Fruit fly (Drosophila melanogaster): ENCODE results near the gene onecut.
A peak's percentile ranks its signal among the peaks of the same experiment; 100 is the strongest.

DNA sequence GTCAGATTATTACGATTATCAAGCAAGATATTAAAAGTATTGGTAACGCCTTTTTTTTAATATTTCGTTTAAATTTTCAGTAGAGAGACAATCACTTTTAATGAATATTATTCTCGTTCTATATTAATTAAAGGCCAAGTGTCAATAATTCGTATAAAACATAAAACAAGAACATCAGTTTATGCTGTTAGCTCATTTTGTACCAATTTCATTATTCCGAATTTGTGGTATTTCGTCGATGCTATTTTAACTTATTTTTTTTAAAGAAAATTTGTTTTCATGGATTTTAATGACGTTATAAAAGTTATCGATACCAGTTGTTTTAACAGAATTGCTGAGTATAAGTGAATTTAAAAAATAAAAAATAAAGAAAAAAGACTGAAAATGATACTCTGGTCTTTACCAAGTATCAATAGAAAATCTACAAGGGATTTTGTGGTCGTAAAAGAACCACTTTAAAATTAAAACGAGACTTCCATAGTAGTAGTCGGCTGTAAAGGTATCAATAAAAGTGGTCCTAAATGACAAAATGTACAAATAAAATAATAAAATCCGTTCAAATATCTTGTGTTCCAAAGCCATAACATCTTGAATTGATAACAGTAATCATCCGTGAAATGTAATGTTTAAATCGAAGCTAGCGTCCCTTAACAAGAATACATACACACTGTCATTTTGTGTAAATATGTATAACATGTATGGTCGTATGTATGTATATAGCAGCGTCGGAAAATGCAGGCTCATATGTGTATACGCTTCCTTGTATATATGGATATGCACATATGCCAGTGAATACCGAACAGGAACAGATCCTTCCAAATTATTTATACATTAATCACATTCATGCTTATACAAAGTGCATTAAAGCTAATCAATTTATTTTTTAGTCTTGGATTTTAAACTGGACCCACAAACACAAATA is 3.2 kb upstream of the onecut start, which contains the start of gene Eph:
- TF ChIP-seq br (optimal IDR thresholded peaks at IDR 0.05) (no peak), CG34376 (GFP tag; optimal IDR thresholded peaks at IDR 0.05) (no peak), CG8944 (GFP tag; optimal IDR thresholded peaks at IDR 0.05) (no peak), lbe (GFP tag; optimal IDR thresholded peaks at IDR 0.05) (peak; percentile 36), Gug (GFP tag; IDR thresholded peaks at IDR 0.05) (no peak), Trl (optimal IDR thresholded peaks at IDR 0.05) (no peak), Trl (GFP tag; optimal IDR thresholded peaks at IDR 0.05) (no peak), CG6854 (GFP tag; optimal IDR thresholded peaks at IDR 0.05) (no peak)

Data from whole organism, embryonic.